Worm (Caenorhabditis elegans) whole organism, young adult: Measurements from ENCODE around the gene dagl-2.
A peak's percentile ranks its signal among the peaks of the same experiment; 100 is the strongest.

Source experiments
- C17E4.6 ChIP-seq: fragments of 200-800 bp; sonication (Bioruptor generic); IDR thresholded peaks from 2 replicates; pipeline ENCODE4 v1.3.6; 2022; ENCODE audit warnings: missing genetic modification reagents, missing genetic modification characterization, missing compliant biosample characterization
- F52B5.7 ChIP-seq: sonication (generic microtip); optimal IDR thresholded peaks from 2 replicates; lab custom pipeline; 2016; ENCODE audit warnings: mild to moderate bottlenecking, missing genetic modification characterization, missing compliant biosample characterization
- F57C9.4 ChIP-seq: sonication (generic microtip); optimal IDR thresholded peaks from 2 replicates; lab custom pipeline; 2017; ENCODE audit warnings: mild to moderate bottlenecking, missing genetic modification characterization, missing compliant biosample characterization
- K11D2.4 ChIP-seq: fragments of 200-800 bp; sonication (Bioruptor generic); IDR thresholded peaks from 2 replicates; pipeline ENCODE4 v1.3.6; 2022; ENCODE audit warnings: missing genetic modification reagents, missing genetic modification characterization, missing compliant biosample characterization
- Y53G8AR.9 ChIP-seq: fragments of 200-800 bp; sonication (Bioruptor generic); conservative IDR thresholded peaks from 2 replicates; pipeline ENCODE4 v1.3.6; 2022; ENCODE audit warnings: missing genetic modification reagents, missing genetic modification characterization, missing compliant biosample characterization
- ama-1 ChIP-seq, 3 experiments: fragments of 150-350 bp in 1 of 3; sonication (generic microtip) in 2 of 3; optimal IDR thresholded peaks; 2 replicates each; lab custom pipeline; 2014 to 2018; ENCODE audit warnings: missing biosample characterization in 2 of 3, missing genetic modification characterization in 2 of 3, missing genetic modification reagents in 2 of 3
- attf-5 ChIP-seq: fragments of 200-800 bp; sonication (Bioruptor generic); optimal IDR thresholded peaks from 2 replicates; lab custom pipeline; 2018; ENCODE audit warnings: mild to moderate bottlenecking, missing genetic modification characterization, missing compliant biosample characterization
- attf-6 ChIP-seq: fragments of 200-800 bp; sonication (Bioruptor generic); IDR thresholded peaks from 2 replicates; pipeline ENCODE4 v1.3.6; 2022; ENCODE audit warnings: missing genetic modification reagents, missing genetic modification characterization, missing compliant biosample characterization
- cebp-1 ChIP-seq, 2 experiments: fragments of 200-800 bp in 1 of 2; sonication (Bioruptor generic) in 1 of 2; sonication (generic microtip) in 1 of 2; IDR thresholded peaks in 1 of 2; optimal IDR thresholded peaks in 1 of 2; 2 replicates each; pipeline versions ENCODE4 v1.3.6 to Lab custom; 2017 to 2022; ENCODE audit warnings: missing compliant biosample characterization in 2 of 2, missing genetic modification characterization in 2 of 2, mild to moderate bottlenecking in 1 of 2, missing genetic modification reagents in 1 of 2, moderate library complexity in 1 of 2
- cebp-2 ChIP-seq: fragments of 200-800 bp; sonication (Bioruptor generic); IDR thresholded peaks from 2 replicates; pipeline ENCODE4 v1.3.6; 2022; ENCODE audit warnings: missing genetic modification characterization, missing compliant biosample characterization
- ceh-40 ChIP-seq: fragments of 200-800 bp; sonication (Bioruptor generic); IDR thresholded peaks from 2 replicates; pipeline ENCODE4 v1.3.6; 2022; ENCODE audit warnings: missing genetic modification characterization, missing compliant biosample characterization
- ceh-58 ChIP-seq: fragments of 200-800 bp; sonication (Bioruptor generic); IDR thresholded peaks from 2 replicates; pipeline ENCODE4 v1.3.6; 2022; ENCODE audit warnings: missing genetic modification characterization, missing compliant biosample characterization
- ceh-91 ChIP-seq: fragments of 200-800 bp; sonication (Bioruptor generic); IDR thresholded peaks from 2 replicates; pipeline ENCODE4 v1.3.6; 2022; ENCODE audit warnings: missing genetic modification reagents, missing genetic modification characterization, missing compliant biosample characterization
- efl-1 ChIP-seq: fragments of 150-350 bp; optimal IDR thresholded peaks from 2 replicates; lab custom pipeline; 2014; ENCODE audit warnings: missing biosample characterization, missing genetic modification reagents, missing genetic modification characterization
- ets-4 ChIP-seq: fragments of 200-800 bp; sonication (Bioruptor generic); optimal IDR thresholded peaks from 2 replicates; lab custom pipeline; 2018; ENCODE audit warnings: mild to moderate bottlenecking, missing genetic modification characterization, missing compliant biosample characterization
- gei-17 ChIP-seq: fragments of 200-800 bp; sonication (Bioruptor generic); optimal IDR thresholded peaks from 2 replicates; lab custom pipeline; 2018; ENCODE audit warnings: mild to moderate bottlenecking, missing genetic modification characterization, missing compliant biosample characterization
- him-1 ChIP-seq: sonication (generic microtip); optimal IDR thresholded peaks from 2 replicates; lab custom pipeline; 2016; ENCODE audit warnings: missing genotype, missing genetic modification reagents, missing genetic modification characterization, missing compliant biosample characterization
- hlh-12 ChIP-seq: sonication (generic microtip); optimal IDR thresholded peaks from 2 replicates; lab custom pipeline; 2016; ENCODE audit warnings: missing genetic modification characterization, missing compliant biosample characterization
- hlh-26 ChIP-seq: fragments of 200-800 bp; sonication (Bioruptor generic); conservative IDR thresholded peaks from 2 replicates; pipeline ENCODE4 v1.3.6; 2022; ENCODE audit warnings: missing genetic modification reagents, missing genetic modification characterization, missing compliant biosample characterization
- hrde-1 ChIP-seq: sonication (generic microtip); optimal IDR thresholded peaks from 2 replicates; lab custom pipeline; 2016; ENCODE audit warnings: missing genetic modification characterization, mild to moderate bottlenecking, missing compliant biosample characterization, moderate library complexity, missing genotype, missing genetic modification reagents, borderline replicate concordance
- let-607 ChIP-seq, 2 experiments: fragments of 200-800 bp in 1 of 2; sonication (Bioruptor generic) in 1 of 2; sonication (generic microtip) in 1 of 2; optimal IDR thresholded peaks; 2 replicates each; lab custom pipeline; 2016 to 2018; ENCODE audit warnings: mild to moderate bottlenecking in 2 of 2, missing compliant biosample characterization in 2 of 2, missing genetic modification characterization in 2 of 2, moderate library complexity in 2 of 2, missing genotype in 1 of 2
- lin-40 ChIP-seq: sonication (generic microtip); optimal IDR thresholded peaks from 2 replicates; lab custom pipeline; 2016; ENCODE audit warnings: missing genetic modification characterization, mild to moderate bottlenecking, missing compliant biosample characterization, missing genotype, missing genetic modification reagents
- lir-1 ChIP-seq: fragments of 200-800 bp; sonication (Bioruptor generic); conservative IDR thresholded peaks from 2 replicates; pipeline ENCODE4 v1.3.6; 2022; ENCODE audit warnings: missing genetic modification reagents, missing genetic modification characterization, missing compliant biosample characterization
- lsl-1 ChIP-seq: fragments of 200-800 bp; sonication (Bioruptor generic); optimal IDR thresholded peaks from 2 replicates; lab custom pipeline; 2018; ENCODE audit warnings: mild to moderate bottlenecking, missing genetic modification characterization, moderate library complexity, missing compliant biosample characterization
- madf-6 ChIP-seq: fragments of 200-800 bp; sonication (Bioruptor generic); IDR thresholded peaks from 2 replicates; pipeline ENCODE4 v1.3.6; 2022; ENCODE audit warnings: missing genetic modification reagents, missing genetic modification characterization, missing compliant biosample characterization
- mel-28 ChIP-seq: sonication (generic microtip); optimal IDR thresholded peaks from 2 replicates; lab custom pipeline; 2016; ENCODE audit warnings: borderline replicate concordance, mild to moderate bottlenecking, missing genetic modification characterization, missing compliant biosample characterization
- nfyb-1 ChIP-seq: fragments of 200-800 bp; sonication (Bioruptor generic); IDR thresholded peaks from 2 replicates; pipeline ENCODE4 v1.3.6; 2022; ENCODE audit warnings: missing genetic modification reagents, missing genetic modification characterization, missing compliant biosample characterization
- nhr-120 ChIP-seq: fragments of 200-800 bp; sonication (Bioruptor generic); IDR thresholded peaks from 2 replicates; pipeline ENCODE4 v1.3.6; 2022; ENCODE audit warnings: missing genetic modification characterization, missing compliant biosample characterization
- pha-4 ChIP-seq: fragments of 150-350 bp; sonication (generic microtip); optimal IDR thresholded peaks from 2 replicates; lab custom pipeline; 2014; ENCODE audit warnings: missing biosample characterization, missing genetic modification reagents, missing genetic modification characterization
- sea-2 ChIP-seq: fragments of 200-800 bp; sonication (Bioruptor generic); IDR thresholded peaks from 2 replicates; pipeline ENCODE4 v1.3.6; 2022; ENCODE audit warnings: missing genetic modification characterization, missing compliant biosample characterization
- snpc-1.1 ChIP-seq: sonication (generic microtip); optimal IDR thresholded peaks from 2 replicates; lab custom pipeline; 2017; ENCODE audit warnings: missing genetic modification characterization, mild to moderate bottlenecking, missing compliant biosample characterization, antibody characterized with exemption, moderate library complexity, missing genotype, missing genetic modification reagents; ENCODE audit not compliant: insufficient read depth
- snpc-1.3 ChIP-seq: sonication (generic microtip); optimal IDR thresholded peaks from 2 replicates; lab custom pipeline; 2017; ENCODE audit warnings: missing genetic modification characterization, mild to moderate bottlenecking, missing compliant biosample characterization, antibody characterized with exemption, moderate library complexity, missing genotype, missing genetic modification reagents; ENCODE audit not compliant: insufficient read depth
- somi-1 ChIP-seq: fragments of 200-800 bp; sonication (Bioruptor generic); optimal IDR thresholded peaks from 2 replicates; lab custom pipeline; 2018; ENCODE audit warnings: mild to moderate bottlenecking, missing genetic modification characterization, missing compliant biosample characterization
- sptf-2 ChIP-seq: fragments of 200-800 bp; sonication (Bioruptor generic); optimal IDR thresholded peaks from 2 replicates; lab custom pipeline; 2018; ENCODE audit warnings: mild to moderate bottlenecking, missing genetic modification characterization, missing compliant biosample characterization
- unc-62 ChIP-seq: fragments of 150-350 bp; optimal IDR thresholded peaks from 2 replicates; lab custom pipeline; 2014; ENCODE audit warnings: missing biosample characterization, missing genetic modification reagents, missing genetic modification characterization
- zim-3 ChIP-seq: sonication (generic microtip); optimal IDR thresholded peaks from 2 replicates; lab custom pipeline; 2017; ENCODE audit warnings: mild to moderate bottlenecking, missing genetic modification characterization, moderate library complexity, missing compliant biosample characterization
- ztf-18 ChIP-seq: sonication (generic microtip); optimal IDR thresholded peaks from 2 replicates; lab custom pipeline; 2016; ENCODE audit warnings: missing genotype, mild to moderate bottlenecking, missing genetic modification characterization, missing compliant biosample characterization
- ztf-3 ChIP-seq: fragments of 200-800 bp; sonication (Bioruptor generic); optimal IDR thresholded peaks from 2 replicates; lab custom pipeline; 2018; ENCODE audit warnings: mild to moderate bottlenecking, missing genetic modification characterization, missing compliant biosample characterization

The dagl-2 gene

ce11 chrIII:759675-760074 is 23.4 kb downstream of the dagl-2 start:
- TF ChIP-seq ets-4 (GFP tag; lab: Kevin White, UChicago), result no peak
- TF ChIP-seq cebp-1 (GFP tag; IDR thresholded peaks at IDR 0.05; lab: Robert Waterston, UW), result no peak
- peak; percentile 23 for TF ChIP-seq cebp-1 (tag; optimal IDR thresholded peaks at IDR 0.05; lab: Kevin White, UChicago)

DNA sequence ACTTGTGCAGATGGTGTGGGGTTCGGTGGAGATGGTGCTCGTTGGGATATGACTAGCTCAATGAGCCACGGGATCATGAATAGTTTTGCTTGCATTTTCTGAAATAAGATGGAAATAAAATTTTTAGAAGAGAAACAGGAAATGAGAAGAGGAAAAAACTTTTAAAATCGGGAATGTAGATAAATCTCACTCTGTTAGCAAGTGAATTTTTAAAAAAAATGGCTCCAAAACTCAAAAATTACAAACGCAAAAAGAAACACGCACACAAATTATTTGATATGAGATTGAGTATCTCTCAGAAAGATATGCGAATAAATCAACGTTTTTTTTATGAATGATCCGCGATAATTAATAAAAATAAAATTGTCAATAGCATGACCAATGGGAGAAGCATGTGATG is 25.1 kb downstream of the dagl-2 start, which contains the start of gene T17H7.7:
Gene T17H7.7 (minus strand): TSS at position 101 of the 400 bp plus-strand sequence.
- TF ChIP-seq ama-1 (optimal IDR thresholded peaks at IDR 0.05; lab: Kevin White, UChicago), result no peak
- no peak for TF ChIP-seq ama-1 (GFP tag; optimal IDR thresholded peaks at IDR 0.05; lab: Kevin White, UChicago)
- TF ChIP-seq ceh-40 (GFP tag; lab: Robert Waterston, UW), result no peak
- no peak for TF ChIP-seq unc-62 (GFP tag; lab: Kevin White, UChicago)
- no peak for TF ChIP-seq cebp-2
- no peak for TF ChIP-seq K11D2.4 (GFP tag; lab: Robert Waterston, UW)
- TF ChIP-seq F57C9.4 (tag; lab: Kevin White, UChicago), result no peak
- TF ChIP-seq somi-1, result no peak
- no peak for TF ChIP-seq ceh-91 (GFP tag; lab: Robert Waterston, UW)
- TF ChIP-seq hlh-12 (tag; lab: Kevin White, UChicago), result no peak
- TF ChIP-seq gei-17 (GFP tag; lab: Kevin White, UChicago), result no peak
- TF ChIP-seq sptf-2, result no peak
- no peak for TF ChIP-seq Y53G8AR.9 (GFP tag; lab: Robert Waterston, UW)
- TF ChIP-seq, all 124 proteins: peak for 0

DNA sequence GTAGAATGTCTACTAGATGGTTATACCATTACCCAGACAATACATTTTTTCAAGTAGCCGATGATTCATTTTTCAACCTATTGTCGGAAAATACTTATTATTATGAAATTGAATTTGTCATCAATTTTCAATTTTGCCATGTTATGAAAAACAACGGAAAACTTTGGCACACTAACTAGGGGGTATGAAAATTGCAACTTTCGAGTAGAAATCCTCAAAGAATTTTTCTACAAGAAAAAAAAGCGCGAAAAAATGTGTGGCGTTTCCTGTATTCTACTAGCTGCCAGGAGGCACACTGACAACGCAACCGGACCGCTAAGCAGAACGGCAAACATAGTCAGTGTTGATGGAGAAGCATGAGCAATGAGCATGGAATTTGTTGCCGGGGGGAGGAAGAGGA is 28.7 kb downstream of the dagl-2 start:
- TF ChIP-seq lsl-1 (GFP tag; lab: Kevin White, UChicago), result no peak
- no peak for TF ChIP-seq sea-2 (GFP tag; lab: Robert Waterston, UW)
- TF ChIP-seq mel-28 (tag; lab: Kevin White, UChicago), result no peak
- no peak for TF ChIP-seq let-607 (tag; optimal IDR thresholded peaks at IDR 0.05; lab: Kevin White, UChicago)
- no peak for TF ChIP-seq somi-1
- TF ChIP-seq ztf-3, result no peak
- no peak for TF ChIP-seq nhr-120 (GFP tag; lab: Robert Waterston, UW)
- no peak for TF ChIP-seq hlh-12 (tag; lab: Kevin White, UChicago)
- no peak for TF ChIP-seq snpc-1.3 (tag; lab: Kevin White, UChicago)
- no peak for TF ChIP-seq efl-1 (GFP tag; lab: Kevin White, UChicago)
- no peak for TF ChIP-seq hlh-26 (GFP tag; lab: Robert Waterston, UW)
- no peak for TF ChIP-seq cebp-1 (GFP tag; IDR thresholded peaks at IDR 0.05; lab: Robert Waterston, UW)
- TF ChIP-seq cebp-1 (tag; optimal IDR thresholded peaks at IDR 0.05; lab: Kevin White, UChicago), result no peak
- TF ChIP-seq attf-5 (GFP tag; lab: Kevin White, UChicago), result no peak
- TF ChIP-seq snpc-1.1, result no peak
- no peak for TF ChIP-seq C17E4.6

DNA sequence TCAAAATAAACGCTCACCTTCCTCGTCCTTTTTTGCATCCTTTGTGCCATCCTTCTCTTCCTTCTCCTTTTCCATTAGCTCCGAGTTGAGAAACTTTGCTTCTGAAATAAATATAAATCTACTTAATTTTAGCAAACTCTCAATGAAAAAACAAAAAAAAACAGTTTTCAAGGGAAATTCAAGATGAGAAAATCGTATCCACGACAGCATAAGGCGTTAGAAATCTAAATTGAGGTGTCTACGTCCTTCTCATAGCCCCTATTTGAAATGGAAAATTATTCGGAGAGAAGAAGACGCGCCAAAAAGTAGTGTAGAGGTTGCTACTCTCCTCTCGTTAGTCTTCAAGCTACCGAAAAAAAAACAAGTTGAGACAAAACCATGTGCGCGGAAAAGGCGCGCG is 30.8 kb downstream of the dagl-2 start, which contains the start of gene pat-12:
Gene pat-12 (minus strand): TSS at position 101 of the 400 bp plus-strand sequence.
- TF ChIP-seq him-1 (tag; lab: Kevin White, UChicago) (no peak), somi-1 (no peak), F52B5.7 (tag; lab: Kevin White, UChicago) (no peak), zim-3 (no peak), ceh-58 (no peak), madf-6 (GFP tag; lab: Robert Waterston, UW) (no peak), hrde-1 (no peak), attf-6 (GFP tag; lab: Robert Waterston, UW) (no peak), pha-4 (tag; lab: Kevin White, UChicago) (no peak), lir-1 (GFP tag; lab: Robert Waterston, UW) (no peak), ztf-18 (no peak), snpc-1.3 (tag; lab: Kevin White, UChicago) (no peak), hlh-26 (GFP tag; lab: Robert Waterston, UW) (no peak), nfyb-1 (GFP tag; lab: Robert Waterston, UW) (no peak), lin-40 (tag; lab: Kevin White, UChicago) (no peak)
